Fruit fly (Drosophila melanogaster) whole organism, embryonic: ENCODE data around the gene CG14354.

Experiments used
- Abd-B ChIP-seq: fragments of 200-800 bp; sonication (Bioruptor generic); optimal IDR thresholded peaks from 2 replicates; lab custom pipeline; 2018; ENCODE audit warnings: missing biosample characterization, mild to moderate bottlenecking, missing genetic modification characterization, moderate library complexity
- Ada2b ChIP-seq: fragments of 200-800 bp; sonication (Bioruptor generic); IDR thresholded peaks from 2 replicates; pipeline ENCODE4 v1.3.6; 2022; ENCODE audit warnings: missing biosample characterization, missing genetic modification characterization
- CG10267 ChIP-seq: fragments of 200-800 bp; sonication (Bioruptor generic); optimal IDR thresholded peaks from 2 replicates; lab custom pipeline; 2018; ENCODE audit warnings: missing biosample characterization, mild to moderate bottlenecking, missing genetic modification characterization, moderate library complexity
- CG10431 ChIP-seq: fragments of 200-800 bp; sonication (Bioruptor generic); optimal IDR thresholded peaks from 3 replicates; lab custom pipeline; 2018; ENCODE audit warnings: missing biosample characterization, mild to moderate bottlenecking, missing genetic modification characterization
- CG10565 ChIP-seq: fragments of 200-800 bp; sonication (Bioruptor generic); optimal IDR thresholded peaks from 3 replicates; lab custom pipeline; 2016; ENCODE audit warnings: missing biosample characterization, mild to moderate bottlenecking, missing genetic modification characterization
- CG11696 ChIP-seq: fragments of 200-800 bp; sonication (Bioruptor generic); IDR thresholded peaks from 2 replicates; pipeline ENCODE4 v1.3.6; 2022; ENCODE audit warnings: missing biosample characterization, missing genetic modification characterization
- CG11723 ChIP-seq: fragments of 200-800 bp; sonication (Bioruptor generic); optimal IDR thresholded peaks from 2 replicates; lab custom pipeline; 2017; ENCODE audit warnings: missing biosample characterization, mild to moderate bottlenecking, missing genetic modification characterization
- CG12299 ChIP-seq: fragments of 200-800 bp; sonication (Bioruptor generic); optimal IDR thresholded peaks from 2 replicates; lab custom pipeline; 2018; ENCODE audit warnings: missing biosample characterization, mild to moderate bottlenecking, missing genetic modification characterization
- CG13424 ChIP-seq: fragments of 200-800 bp; sonication (Bioruptor generic); optimal IDR thresholded peaks from 2 replicates; lab custom pipeline; 2019; ENCODE audit warnings: missing biosample characterization, mild to moderate bottlenecking, missing genetic modification characterization, moderate library complexity
- CG13624 ChIP-seq: fragments of 200-800 bp; sonication (Bioruptor generic); optimal IDR thresholded peaks from 2 replicates; lab custom pipeline; 2016; ENCODE audit warnings: missing biosample characterization, missing genetic modification characterization
- CG15269 ChIP-seq: fragments of 200-800 bp; sonication (Bioruptor generic); optimal IDR thresholded peaks from 2 replicates; lab custom pipeline; 2018; ENCODE audit warnings: missing biosample characterization, mild to moderate bottlenecking, missing genetic modification characterization, moderate library complexity
- CG17612 ChIP-seq: fragments of 200-800 bp; sonication (Bioruptor generic); IDR thresholded peaks from 2 replicates; pipeline ENCODE4 v1.3.6; 2022; ENCODE audit warnings: missing biosample characterization, missing genetic modification characterization
- CG1792 ChIP-seq: fragments of 200-800 bp; sonication (Bioruptor generic); optimal IDR thresholded peaks from 2 replicates; lab custom pipeline; 2016; ENCODE audit warnings: missing biosample characterization, missing genetic modification characterization
- CG18011 ChIP-seq: fragments of 200-800 bp; sonication (Bioruptor generic); optimal IDR thresholded peaks from 2 replicates; lab custom pipeline; 2017; ENCODE audit warnings: missing biosample characterization, missing genetic modification characterization, mild to moderate bottlenecking, moderate library complexity, missing genotype
- CG18619 ChIP-seq: fragments of 200-800 bp; sonication (Bioruptor generic); optimal IDR thresholded peaks from 3 replicates; lab custom pipeline; 2017; ENCODE audit warnings: missing biosample characterization, mild to moderate bottlenecking, missing genetic modification characterization
- CG2199 ChIP-seq: fragments of 200-800 bp; sonication (Bioruptor generic); IDR thresholded peaks from 3 replicates; pipeline ENCODE4 v1.3.6; 2022; ENCODE audit warnings: missing biosample characterization, missing genetic modification characterization
- CG2202 ChIP-seq: fragments of 200-800 bp; sonication (Bioruptor generic); optimal IDR thresholded peaks from 2 replicates; lab custom pipeline; 2018; ENCODE audit warnings: missing biosample characterization, mild to moderate bottlenecking, missing genetic modification characterization
- CG33213 ChIP-seq: fragments of 200-800 bp; sonication (Bioruptor generic); optimal IDR thresholded peaks from 3 replicates; lab custom pipeline; 2016; ENCODE audit warnings: missing biosample characterization, missing genetic modification characterization
- CG33557 ChIP-seq: fragments of 200-800 bp; sonication (Bioruptor generic); optimal IDR thresholded peaks from 2 replicates; lab custom pipeline; 2019; ENCODE audit warnings: missing biosample characterization, mild to moderate bottlenecking, missing genetic modification characterization, moderate library complexity
- CG4730 ChIP-seq: fragments of 200-800 bp; sonication (Bioruptor generic); IDR thresholded peaks from 2 replicates; pipeline ENCODE4 v1.3.6; 2022; ENCODE audit warnings: missing biosample characterization, missing genetic modification characterization
- CG4820 ChIP-seq: fragments of 200-800 bp; sonication (Bioruptor generic); optimal IDR thresholded peaks from 3 replicates; lab custom pipeline; 2016; ENCODE audit warnings: missing biosample characterization, missing genetic modification characterization
- CG4854 ChIP-seq: fragments of 200-800 bp; sonication (Bioruptor generic); optimal IDR thresholded peaks from 2 replicates; lab custom pipeline; 2016; ENCODE audit warnings: missing biosample characterization, missing genetic modification characterization, inconsistent platforms
- CG6689 ChIP-seq: fragments of 200-800 bp; sonication (Bioruptor generic); IDR thresholded peaks from 2 replicates; pipeline ENCODE4 v1.3.6; 2022; ENCODE audit warnings: missing biosample characterization, missing genetic modification characterization
- CG7928 ChIP-seq: fragments of 200-800 bp; sonication (Bioruptor generic); optimal IDR thresholded peaks from 2 replicates; lab custom pipeline; 2017; ENCODE audit warnings: missing biosample characterization, mild to moderate bottlenecking, missing genetic modification characterization
- CG7963 ChIP-seq: fragments of 200-800 bp; sonication (Bioruptor generic); IDR thresholded peaks from 3 replicates; pipeline ENCODE4 v1.3.6; 2022; ENCODE audit warnings: missing biosample characterization, missing genetic modification characterization; ENCODE audit not compliant: partially characterized antibody
- CTCF ChIP-seq: fragments of 200-800 bp; sonication (Bioruptor generic); optimal IDR thresholded peaks from 2 replicates; lab custom pipeline; 2017; ENCODE audit warnings: missing biosample characterization, mild to moderate bottlenecking, missing genetic modification characterization, moderate library complexity
- E2f2 ChIP-seq: fragments of 200-800 bp; sonication (Bioruptor generic); IDR thresholded peaks from 2 replicates; pipeline ENCODE4 v1.3.6; 2022; ENCODE audit warnings: missing biosample characterization, missing genetic modification characterization
- ERR ChIP-seq: fragments of 200-800 bp; sonication (Bioruptor generic); optimal IDR thresholded peaks from 2 replicates; lab custom pipeline; 2016; ENCODE audit warnings: missing biosample characterization, missing genetic modification characterization
- Hey ChIP-seq: fragments of 200-800 bp; sonication (Bioruptor generic); optimal IDR thresholded peaks from 3 replicates; lab custom pipeline; 2018; ENCODE audit warnings: missing biosample characterization, mild to moderate bottlenecking, missing genetic modification characterization
- Max ChIP-seq: fragments of 200-800 bp; sonication (Bioruptor generic); optimal IDR thresholded peaks from 2 replicates; lab custom pipeline; 2016; ENCODE audit warnings: missing biosample characterization, mild to moderate bottlenecking, missing genetic modification characterization
- NK7.1 ChIP-seq: fragments of 200-800 bp; sonication (Bioruptor generic); optimal IDR thresholded peaks from 3 replicates; lab custom pipeline; 2016; ENCODE audit warnings: missing biosample characterization, missing genetic modification characterization
- Poxn ChIP-seq: fragments of 200-800 bp; sonication (Bioruptor generic); IDR thresholded peaks from 2 replicates; pipeline ENCODE4 v1.3.6; 2022; ENCODE audit warnings: missing biosample characterization, missing genetic modification characterization
- Sox102F ChIP-seq: fragments of 200-800 bp; sonication (Bioruptor generic); optimal IDR thresholded peaks from 2 replicates; lab custom pipeline; 2018; ENCODE audit warnings: missing biosample characterization, mild to moderate bottlenecking, missing genetic modification characterization, moderate library complexity
- Ssrp ChIP-seq: fragments of 200-800 bp; sonication (Bioruptor generic); optimal IDR thresholded peaks from 2 replicates; lab custom pipeline; 2018; ENCODE audit warnings: missing biosample characterization, mild to moderate bottlenecking, missing genetic modification characterization, moderate library complexity
- TFAM ChIP-seq: fragments of 200-800 bp; sonication (Bioruptor generic); optimal IDR thresholded peaks from 2 replicates; lab custom pipeline; 2017; ENCODE audit warnings: missing biosample characterization, missing genetic modification characterization, inconsistent platforms
- Xbp1 ChIP-seq: fragments of 200-800 bp; sonication (Bioruptor generic); optimal IDR thresholded peaks from 3 replicates; lab custom pipeline; 2016; ENCODE audit warnings: missing biosample characterization, mild to moderate bottlenecking, missing genetic modification characterization
- Xrp1 ChIP-seq: fragments of 200-800 bp; sonication (Bioruptor generic); IDR thresholded peaks from 2 replicates; pipeline ENCODE4 v1.3.6; 2022; ENCODE audit warnings: missing biosample characterization, missing genetic modification characterization
- ase ChIP-seq: fragments of 200-800 bp; sonication (Bioruptor generic); IDR thresholded peaks from 3 replicates; pipeline ENCODE4 v1.3.6; 2022; ENCODE audit warnings: missing biosample characterization, missing genetic modification characterization
- bigmax ChIP-seq: fragments of 200-800 bp; sonication (Bioruptor generic); optimal IDR thresholded peaks from 2 replicates; lab custom pipeline; 2018; ENCODE audit warnings: missing biosample characterization, mild to moderate bottlenecking, missing genetic modification characterization
- cas ChIP-seq: fragments of 200-800 bp; sonication (Bioruptor generic); IDR thresholded peaks from 2 replicates; pipeline ENCODE4 v1.3.6; 2022; ENCODE audit warnings: missing biosample characterization, missing genetic modification characterization
- chif ChIP-seq, 2 experiments: fragments of 200-800 bp; sonication (Bioruptor generic); optimal IDR thresholded peaks; 3 replicates each; lab custom pipeline; 2016; ENCODE audit warnings: missing biosample characterization in 2 of 2, missing genetic modification characterization in 2 of 2
- crol ChIP-seq: fragments of 200-800 bp; sonication (Bioruptor generic); IDR thresholded peaks from 2 replicates; pipeline ENCODE4 v1.3.6; 2022; ENCODE audit warnings: missing biosample characterization, missing genetic modification characterization
- dysf ChIP-seq: fragments of 200-800 bp; sonication (Bioruptor generic); IDR thresholded peaks from 3 replicates; pipeline ENCODE4 v1.3.6; 2022; ENCODE audit warnings: missing biosample characterization, missing genetic modification characterization
- h ChIP-seq: fragments of >200 bp; optimal IDR thresholded peaks from 2 replicates; lab custom pipeline; 2017
- hbn ChIP-seq: fragments of 200-800 bp; sonication (Bioruptor generic); IDR thresholded peaks from 2 replicates; pipeline ENCODE4 v1.3.6; 2022; ENCODE audit warnings: missing biosample characterization, missing genetic modification characterization; ENCODE audit not compliant: partially characterized antibody
- inv ChIP-seq: fragments of 200-800 bp; sonication (Bioruptor generic); IDR thresholded peaks from 2 replicates; pipeline ENCODE4 v1.3.6; 2022; ENCODE audit warnings: missing biosample characterization, missing genetic modification characterization; ENCODE audit not compliant: partially characterized antibody
- jigr1 ChIP-seq: fragments of 200-800 bp; sonication (Bioruptor generic); IDR thresholded peaks from 3 replicates; pipeline ENCODE4 v1.3.6; 2022; ENCODE audit warnings: missing biosample characterization, missing genetic modification characterization
- kah ChIP-seq: fragments of 200-800 bp; sonication (Bioruptor generic); optimal IDR thresholded peaks from 2 replicates; lab custom pipeline; 2018; ENCODE audit warnings: missing biosample characterization, mild to moderate bottlenecking, missing genetic modification characterization
- nmo ChIP-seq: fragments of 200-800 bp; sonication (Bioruptor generic); optimal IDR thresholded peaks from 2 replicates; lab custom pipeline; 2018; ENCODE audit warnings: missing biosample characterization, mild to moderate bottlenecking, missing genetic modification characterization, moderate library complexity
- ranshi ChIP-seq: fragments of 200-800 bp; sonication (Bioruptor generic); IDR thresholded peaks from 2 replicates; pipeline ENCODE4 v1.3.6; 2022; ENCODE audit warnings: missing biosample characterization, missing genetic modification characterization
- sisA ChIP-seq: fragments of 200-800 bp; sonication (Bioruptor generic); IDR thresholded peaks from 2 replicates; pipeline ENCODE4 v1.3.6; 2022; ENCODE audit warnings: missing biosample characterization, missing genetic modification characterization
- sob ChIP-seq: fragments of 200-800 bp; sonication (Bioruptor generic); IDR thresholded peaks from 2 replicates; pipeline ENCODE4 v1.3.6; 2022; ENCODE audit warnings: missing biosample characterization, missing genetic modification characterization
- sr ChIP-seq: fragments of 200-800 bp; sonication (Bioruptor generic); IDR thresholded peaks from 3 replicates; pipeline ENCODE4 v1.3.6; 2022; ENCODE audit warnings: missing biosample characterization, missing genetic modification characterization

CG14354 gene

dm6 chr3R:25851224-25851682, 36.0 kb downstream of the CG14354 start, which contains the start of the genes CG14545 and CG5886 (continued):
- TF ChIP-seq CG13624 (GFP tag; lab: Kevin White, UChicago) = no peak
- no peak for TF ChIP-seq h (lab: Kevin White, UChicago)
- TF ChIP-seq CG2202 (tag; lab: Kevin White, UChicago) = no peak
- no peak for TF ChIP-seq chif (GFP tag; optimal IDR thresholded peaks at IDR 0.05; lab: Kevin White, UChicago)
- no peak for TF ChIP-seq Hey
- TF ChIP-seq CG11696 (GFP tag; lab: Robert Waterston, UW) = no peak
- TF ChIP-seq CG4730 (GFP tag; lab: Robert Waterston, UW) = no peak
- peak; percentile 47 for TF ChIP-seq CG10267 (tag; lab: Kevin White, UChicago)
- TF ChIP-seq CG7963 = no peak
- no peak for TF ChIP-seq CG2199
- no peak for TF ChIP-seq Poxn (GFP tag; lab: Robert Waterston, UW)
- TF ChIP-seq CG4820 (GFP tag; lab: Kevin White, UChicago) = no peak
- TF ChIP-seq NK7.1 (GFP tag; lab: Kevin White, UChicago) = no peak
- no peak for TF ChIP-seq CG18011 (GFP tag; lab: Kevin White, UChicago)
- no peak for TF ChIP-seq Ssrp (tag; lab: Kevin White, UChicago)
- TF ChIP-seq inv (GFP tag; lab: Robert Waterston, UW) = no peak
- TF ChIP-seq CG33213 (GFP tag; lab: Kevin White, UChicago) = peak; percentile 36
- peak; percentile 88 for TF ChIP-seq CG7928 (GFP tag; lab: Kevin White, UChicago)
- no peak for TF ChIP-seq kah (GFP tag; lab: Kevin White, UChicago)
- no peak for TF ChIP-seq CG15269 (tag; lab: Kevin White, UChicago)
- TF ChIP-seq CG1792 (GFP tag; lab: Kevin White, UChicago) = no peak
- peak; percentile 93 for TF ChIP-seq CTCF
- no peak for TF ChIP-seq ase (GFP tag; lab: Robert Waterston, UW)
- no peak for TF ChIP-seq Abd-B
- no peak for TF ChIP-seq CG10565 (GFP tag; lab: Kevin White, UChicago)
- TF ChIP-seq Xrp1 = no peak
- TF ChIP-seq TFAM (GFP tag; lab: Kevin White, UChicago) = no peak
- TF ChIP-seq CG6689 = no peak
- TF ChIP-seq Sox102F (GFP tag; lab: Kevin White, UChicago) = no peak
- TF ChIP-seq Xbp1 (GFP tag; lab: Kevin White, UChicago) = no peak
- no peak for TF ChIP-seq CG17612
- no peak for TF ChIP-seq sob (GFP tag; lab: Robert Waterston, UW)
- no peak for TF ChIP-seq Ada2b (GFP tag; lab: Robert Waterston, UW)
- peak; percentile 63 for TF ChIP-seq nmo (GFP tag; lab: Kevin White, UChicago)
- TF ChIP-seq E2f2 = peak; percentile 87
- TF ChIP-seq bigmax (GFP tag; lab: Kevin White, UChicago) = no peak
- no peak for TF ChIP-seq sisA (GFP tag; lab: Robert Waterston, UW)
- TF ChIP-seq CG18619 (GFP tag; lab: Kevin White, UChicago) = no peak
- peak; percentile 16 for TF ChIP-seq CG33557 (GFP tag; lab: Kevin White, UChicago)
- no peak for TF ChIP-seq crol (GFP tag; lab: Robert Waterston, UW)
- TF ChIP-seq cas (GFP tag; lab: Robert Waterston, UW) = no peak
- no peak for TF ChIP-seq CG4854 (GFP tag; lab: Kevin White, UChicago)
- no peak for TF ChIP-seq sr
- no peak for TF ChIP-seq CG13424 (tag; lab: Kevin White, UChicago)
- no peak for TF ChIP-seq ranshi (GFP tag; lab: Robert Waterston, UW)
- no peak for TF ChIP-seq jigr1
- TF ChIP-seq dysf (GFP tag; lab: Robert Waterston, UW) = no peak
- TF ChIP-seq Max (GFP tag; lab: Kevin White, UChicago) = no peak
- no peak for TF ChIP-seq hbn (GFP tag; lab: Robert Waterston, UW)
- no peak for TF ChIP-seq CG10431
- no peak for TF ChIP-seq ERR (GFP tag; lab: Kevin White, UChicago)
- no peak for TF ChIP-seq CG11723 (GFP tag; lab: Kevin White, UChicago)
- TF ChIP-seq CG12299 (tag; lab: Kevin White, UChicago) = no peak
